Worm (Caenorhabditis elegans) whole organism, L1 larva: ENCODE results near the gene F59F5.7.
A peak's percentile ranks its signal among the peaks of the same experiment; 100 is the strongest.

Experiments used
- C04F5.9 ChIP-seq: sonication (generic microtip); optimal IDR thresholded peaks from 2 replicates; lab custom pipeline; 2016; ENCODE audit warnings: missing genetic modification characterization, missing compliant biosample characterization
- C16A3.4 ChIP-seq: fragments of 150-350 bp; optimal IDR thresholded peaks from 2 replicates; lab custom pipeline; 2014; ENCODE audit warnings: missing biosample characterization, missing genetic modification characterization
- aha-1 ChIP-seq: fragments of 150-350 bp; optimal IDR thresholded peaks from 2 replicates; lab custom pipeline; 2014; ENCODE audit warnings: missing biosample characterization, missing genetic modification characterization
- ceh-63 ChIP-seq: fragments of 200-800 bp; sonication (Bioruptor generic); optimal IDR thresholded peaks from 2 replicates; lab custom pipeline; 2018; ENCODE audit warnings: mild to moderate bottlenecking, missing genetic modification characterization, missing compliant biosample characterization
- ceh-8 ChIP-seq: fragments of 200-800 bp; sonication (Bioruptor generic); optimal IDR thresholded peaks from 2 replicates; lab custom pipeline; 2018; ENCODE audit warnings: mild to moderate bottlenecking, missing genetic modification characterization, moderate library complexity, missing compliant biosample characterization
- ceh-82 ChIP-seq, 3 experiments: fragments of 150-350 bp in 1 of 3; sonication (generic microtip) in 2 of 3; optimal IDR thresholded peaks; 2 replicates each; lab custom pipeline; 2014 to 2017; ENCODE audit warnings: missing biosample characterization in 3 of 3, missing genetic modification characterization in 3 of 3
- dpl-1 ChIP-seq, 3 experiments: fragments of 150-350 bp in 2 of 3; sonication (generic microtip) in 1 of 3; optimal IDR thresholded peaks; 2 replicates each; lab custom pipeline; 2014 to 2017; ENCODE audit warnings: missing biosample characterization in 3 of 3, missing genetic modification characterization in 3 of 3, missing genetic modification reagents in 3 of 3
- dsc-1 ChIP-seq: sonication (generic microtip); optimal IDR thresholded peaks from 2 replicates; lab custom pipeline; 2016; ENCODE audit warnings: mild to moderate bottlenecking, missing genetic modification characterization, missing compliant biosample characterization
- efl-1 ChIP-seq, 4 experiments: fragments of 150-350 bp; optimal IDR thresholded peaks in 3 of 4; peaks in 1 of 4; 1 replicate in 1 of 4; 2 replicates in 3 of 4; lab custom pipeline; 2014; ENCODE audit warnings: missing biosample characterization in 2 of 4, missing genetic modification characterization in 2 of 4, missing genetic modification reagents in 2 of 4
- egl-13 ChIP-seq: sonication (generic microtip); optimal IDR thresholded peaks from 2 replicates; lab custom pipeline; 2016; ENCODE audit warnings: missing genotype, missing genetic modification reagents, missing genetic modification characterization, missing compliant biosample characterization
- elt-2 ChIP-seq: sonication (generic microtip); optimal IDR thresholded peaks from 2 replicates; lab custom pipeline; 2016; ENCODE audit warnings: missing genetic modification characterization, mild to moderate bottlenecking, inconsistent platforms, missing compliant biosample characterization, missing genetic modification reagents
- elt-3 ChIP-seq, 6 experiments: fragments of 150-350 bp in 1 of 6; sonication (generic microtip); optimal IDR thresholded peaks; 2 replicates each; lab custom pipeline; 2017 to 2018; ENCODE audit warnings: missing biosample characterization in 6 of 6, missing genetic modification characterization in 6 of 6, inconsistent platforms in 1 of 6
- fkh-4 ChIP-seq: sonication (generic microtip); optimal IDR thresholded peaks from 2 replicates; lab custom pipeline; 2016; ENCODE audit warnings: missing compliant biosample characterization, missing genetic modification characterization, borderline replicate concordance
- fos-1 ChIP-seq: fragments of 150-350 bp; optimal IDR thresholded peaks from 2 replicates; lab custom pipeline; 2014; ENCODE audit warnings: missing biosample characterization, missing genetic modification characterization
- grh-1 ChIP-seq: fragments of 200-800 bp; sonication (Bioruptor generic); IDR thresholded peaks from 2 replicates; pipeline ENCODE4 v1.3.6; 2022; ENCODE audit warnings: missing genetic modification reagents, missing genetic modification characterization, missing compliant biosample characterization
- hlh-17 ChIP-seq: fragments of 200-800 bp; sonication (Bioruptor generic); optimal IDR thresholded peaks from 2 replicates; lab custom pipeline; 2018; ENCODE audit warnings: missing genetic modification characterization, mild to moderate bottlenecking, missing compliant biosample characterization, moderate library complexity, borderline replicate concordance
- hlh-4 ChIP-seq: sonication (generic microtip); optimal IDR thresholded peaks from 2 replicates; lab custom pipeline; 2016; ENCODE audit warnings: mild to moderate bottlenecking, missing genetic modification characterization, missing compliant biosample characterization
- irx-1 ChIP-seq: sonication (generic microtip); optimal IDR thresholded peaks from 2 replicates; lab custom pipeline; 2016; ENCODE audit warnings: missing genetic modification characterization, missing compliant biosample characterization
- isw-1 ChIP-seq: fragments of 200-800 bp; sonication (Bioruptor generic); IDR thresholded peaks from 2 replicates; pipeline ENCODE4 v1.3.6; 2022; ENCODE audit warnings: missing genetic modification characterization, missing compliant biosample characterization
- lin-14 ChIP-seq: fragments of 200-800 bp; sonication (Bioruptor generic); optimal IDR thresholded peaks from 2 replicates; lab custom pipeline; 2018; ENCODE audit warnings: mild to moderate bottlenecking, missing genetic modification characterization, moderate library complexity, missing compliant biosample characterization
- lin-15B ChIP-seq: fragments of 150-350 bp; sonication (generic microtip); optimal IDR thresholded peaks from 3 replicates; lab custom pipeline; 2014; ENCODE audit warnings: missing biosample characterization, missing genetic modification characterization
- lin-39 ChIP-seq: fragments of 150-350 bp; optimal IDR thresholded peaks from 2 replicates; lab custom pipeline; 2014; ENCODE audit warnings: missing biosample characterization, missing genetic modification reagents, missing genetic modification characterization
- lsy-2 ChIP-seq, 2 experiments: fragments of 150-350 bp; optimal IDR thresholded peaks; 2 replicates each; lab custom pipeline; 2014; ENCODE audit warnings: missing biosample characterization in 2 of 2, missing genetic modification characterization in 2 of 2
- mab-9 ChIP-seq: fragments of 200-800 bp; sonication (Bioruptor generic); IDR thresholded peaks from 2 replicates; pipeline ENCODE4 v1.3.6; 2022; ENCODE audit warnings: missing genetic modification reagents, missing genetic modification characterization, missing compliant biosample characterization
- mef-2 ChIP-seq: fragments of 150-350 bp; optimal IDR thresholded peaks from 2 replicates; lab custom pipeline; 2014; ENCODE audit warnings: missing biosample characterization, missing genetic modification characterization
- mep-1 ChIP-seq: fragments of 150-350 bp; optimal IDR thresholded peaks from 2 replicates; lab custom pipeline; 2014; ENCODE audit warnings: missing biosample characterization, missing genetic modification characterization
- nhr-12 ChIP-seq: sonication (generic microtip); optimal IDR thresholded peaks from 2 replicates; lab custom pipeline; 2017; ENCODE audit warnings: missing biosample characterization, missing genetic modification characterization
- nhr-19 ChIP-seq: fragments of 200-800 bp; sonication (Bioruptor generic); conservative IDR thresholded peaks from 2 replicates; pipeline ENCODE4 v1.3.6; 2022; ENCODE audit warnings: missing genetic modification characterization, missing compliant biosample characterization
- nhr-20 ChIP-seq: sonication (generic microtip); optimal IDR thresholded peaks from 2 replicates; lab custom pipeline; 2016; ENCODE audit warnings: mild to moderate bottlenecking, missing genetic modification characterization, missing compliant biosample characterization
- nhr-47 ChIP-seq: sonication (generic microtip); optimal IDR thresholded peaks from 2 replicates; lab custom pipeline; 2016; ENCODE audit warnings: mild to moderate bottlenecking, missing genetic modification characterization, moderate library complexity, missing compliant biosample characterization
- nhr-71 ChIP-seq: sonication (generic microtip); optimal IDR thresholded peaks from 2 replicates; lab custom pipeline; 2016; ENCODE audit warnings: mild to moderate bottlenecking, missing genetic modification characterization, moderate library complexity, missing compliant biosample characterization
- nhr-76 ChIP-seq: sonication (generic microtip); optimal IDR thresholded peaks from 2 replicates; lab custom pipeline; 2017; ENCODE audit warnings: missing biosample characterization, missing genetic modification characterization
- nhr-77 ChIP-seq: fragments of 150-350 bp; optimal IDR thresholded peaks from 2 replicates; lab custom pipeline; 2014; ENCODE audit warnings: missing biosample characterization, missing genetic modification characterization
- rnt-1 ChIP-seq: sonication (generic microtip); optimal IDR thresholded peaks from 2 replicates; lab custom pipeline; 2016; ENCODE audit warnings: mild to moderate bottlenecking, missing genetic modification characterization, moderate library complexity, missing compliant biosample characterization
- skn-1 ChIP-seq: fragments of 150-350 bp; optimal IDR thresholded peaks from 2 replicates; lab custom pipeline; 2014; ENCODE audit warnings: missing biosample characterization, missing genetic modification characterization
- snu-23 ChIP-seq: sonication (generic microtip); optimal IDR thresholded peaks from 2 replicates; lab custom pipeline; 2016; ENCODE audit warnings: missing genetic modification characterization, missing compliant biosample characterization
- sox-4 ChIP-seq: sonication (generic microtip); optimal IDR thresholded peaks from 2 replicates; lab custom pipeline; 2016; ENCODE audit warnings: missing genetic modification characterization, missing compliant biosample characterization
- sup-37 ChIP-seq: fragments of 200-800 bp; sonication (Bioruptor generic); optimal IDR thresholded peaks from 2 replicates; lab custom pipeline; 2018; ENCODE audit warnings: mild to moderate bottlenecking, missing genetic modification characterization, missing compliant biosample characterization
- swsn-7 ChIP-seq: sonication (generic microtip); optimal IDR thresholded peaks from 2 replicates; lab custom pipeline; 2016; ENCODE audit warnings: missing genetic modification characterization, missing compliant biosample characterization
- tbx-2 ChIP-seq: sonication (generic microtip); optimal IDR thresholded peaks from 2 replicates; lab custom pipeline; 2016; ENCODE audit warnings: missing genetic modification characterization, missing compliant biosample characterization
- unc-130 ChIP-seq: fragments of 150-350 bp; optimal IDR thresholded peaks from 2 replicates; lab custom pipeline; 2017; ENCODE audit warnings: missing biosample characterization, missing genetic modification characterization, inconsistent platforms
- unc-30 ChIP-seq: sonication (generic microtip); optimal IDR thresholded peaks from 2 replicates; lab custom pipeline; 2017; ENCODE audit warnings: missing biosample characterization, missing genetic modification characterization
- unc-62 ChIP-seq: fragments of 150-350 bp; optimal IDR thresholded peaks from 2 replicates; lab custom pipeline; 2014; ENCODE audit warnings: missing biosample characterization, missing genetic modification reagents, missing genetic modification characterization
- unc-86 ChIP-seq: sonication (generic microtip); optimal IDR thresholded peaks from 2 replicates; lab custom pipeline; 2016; ENCODE audit warnings: missing genetic modification characterization, missing compliant biosample characterization
- xbp-1 ChIP-seq: sonication (generic microtip); optimal IDR thresholded peaks from 2 replicates; lab custom pipeline; 2016; ENCODE audit warnings: missing genetic modification characterization, missing compliant biosample characterization
- ztf-11 ChIP-seq, 2 experiments: sonication (generic microtip); optimal IDR thresholded peaks; 2 replicates each; lab custom pipeline; 2016 to 2017; ENCODE audit warnings: missing genetic modification characterization in 2 of 2, missing biosample characterization in 1 of 2, missing compliant biosample characterization in 1 of 2

F59F5.7 gene

DNA sequence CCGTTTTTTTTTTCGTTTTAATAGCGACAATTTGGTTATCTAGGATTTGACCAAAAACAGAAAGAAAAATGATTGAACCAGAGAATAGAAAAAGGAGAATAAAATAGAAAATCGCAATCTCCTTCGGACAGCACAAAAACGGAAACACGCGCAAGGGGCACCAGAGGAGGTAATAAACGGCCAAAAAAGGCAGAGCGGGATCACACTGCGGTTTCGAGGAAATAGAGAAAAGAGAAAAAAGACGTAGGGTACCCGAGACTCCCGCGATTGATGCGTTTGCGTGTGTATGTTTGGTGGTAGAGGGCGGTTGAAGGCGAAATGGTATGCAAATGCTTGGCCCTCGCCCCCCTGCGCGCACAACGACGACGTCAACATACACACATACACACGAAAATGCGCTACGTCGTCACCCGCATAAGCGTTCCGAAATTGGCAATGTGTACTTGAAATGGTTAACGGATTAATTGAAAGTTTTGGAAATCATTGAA, 37.2 kb downstream of the F59F5.7 start (continued):
- TF ChIP-seq dsc-1 (no peak), lsy-2 (tag; optimal IDR thresholded peaks at IDR 0.05; lab: Kevin White, UChicago) (no peak), snu-23 (GFP tag; lab: Kevin White, UChicago) (peak; percentile 37), sox-4 (tag; lab: Kevin White, UChicago) (no peak), elt-3 (tag; optimal IDR thresholded peaks at IDR 0.05; lab: Kevin White, UChicago) (no peak), isw-1 (GFP tag; lab: Robert Waterston, UW) (no peak), fos-1 (tag; lab: Kevin White, UChicago) (no peak), aha-1 (tag; lab: Kevin White, UChicago) (no peak), mab-9 (GFP tag; lab: Robert Waterston, UW) (0 out of 2 replicates have a peak, but pooled peaks have one; percentile 31)
- TF ChIP-seq, all 84 proteins: peak for 8

DNA sequence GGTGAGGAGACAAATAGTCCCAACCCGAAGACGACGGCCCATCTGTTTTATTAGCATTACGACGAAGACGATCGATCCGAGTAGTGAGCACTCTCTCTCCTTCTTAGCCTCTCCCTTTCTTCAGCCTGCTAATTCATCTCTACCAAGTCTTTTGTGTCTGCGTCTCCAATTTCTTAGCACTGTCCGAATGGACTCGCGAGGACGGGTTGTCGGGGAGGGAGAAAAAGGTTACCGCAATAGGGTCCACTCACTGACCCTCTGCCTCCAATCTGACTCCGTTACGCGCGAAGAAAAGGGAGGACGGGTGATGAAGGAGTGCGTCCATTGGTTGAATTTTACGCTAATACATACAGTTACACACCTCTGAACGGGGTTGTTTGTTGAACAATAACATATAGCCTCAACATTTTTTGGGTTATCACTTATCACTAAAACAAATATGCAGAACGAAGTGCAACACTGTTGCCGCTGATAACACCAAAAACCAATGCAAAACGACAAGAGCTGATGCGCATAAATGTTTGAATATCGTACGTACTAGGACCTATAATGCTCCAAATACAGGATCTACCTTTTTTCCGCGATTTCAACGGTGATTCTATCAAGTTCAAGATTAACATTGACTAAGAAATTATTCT, 38.4 kb downstream of the F59F5.7 start:
- TF ChIP-seq elt-2: peak; percentile 43
- TF ChIP-seq unc-130: no peak
- peak; percentile 12 for TF ChIP-seq unc-86 (tag; lab: Kevin White, UChicago)
- TF ChIP-seq lin-14 (GFP tag; lab: Kevin White, UChicago): peak; percentile 71
- peak; percentile 14 for TF ChIP-seq ceh-8 (GFP tag; lab: Kevin White, UChicago)
- 0 out of 2 replicates have a peak, but pooled peaks have one; percentile 23 for TF ChIP-seq mab-9 (GFP tag; lab: Robert Waterston, UW)
- peak; percentile 26 for TF ChIP-seq nhr-47 (tag; lab: Kevin White, UChicago)
- peak; percentile 15 for TF ChIP-seq mep-1 (tag; lab: Kevin White, UChicago)
- peak in 2 of 3 experiments; percentile 50 to 51 for TF ChIP-seq ceh-82 (tag; optimal IDR thresholded peaks at IDR 0.05; lab: Kevin White, UChicago)
- peak in 1 of 2 experiments; percentile 63 for TF ChIP-seq ztf-11 (tag; optimal IDR thresholded peaks at IDR 0.05; lab: Kevin White, UChicago)
- peak; percentile 72 for TF ChIP-seq dsc-1
- TF ChIP-seq nhr-19 (GFP tag; lab: Robert Waterston, UW): 0 out of 2 replicates have a peak, but pooled peaks have one; percentile 9
- peak; percentile 55 for TF ChIP-seq nhr-71
- TF ChIP-seq rnt-1 (tag; lab: Kevin White, UChicago): peak; percentile 73
- TF ChIP-seq xbp-1 (tag; lab: Kevin White, UChicago): peak; percentile 26
- peak; percentile 15 to 36 for TF ChIP-seq efl-1 (optimal IDR thresholded peaks at IDR 0.05; lab: Kevin White, UChicago)
- no peak for TF ChIP-seq efl-1 (GFP tag; optimal IDR thresholded peaks at IDR 0.05 in 1 of 2; lab: Kevin White, UChicago)
- TF ChIP-seq nhr-20 (tag; lab: Kevin White, UChicago): peak; percentile 30
- peak; percentile 39 for TF ChIP-seq snu-23 (GFP tag; lab: Kevin White, UChicago)
- peak; percentile 48 for TF ChIP-seq tbx-2 (tag; lab: Kevin White, UChicago)
- TF ChIP-seq sox-4 (tag; lab: Kevin White, UChicago): no peak
- peak; percentile 42 for TF ChIP-seq swsn-7 (tag; lab: Kevin White, UChicago)
- no peak for TF ChIP-seq unc-62
- no peak for TF ChIP-seq sup-37 (GFP tag; lab: Kevin White, UChicago)
- TF ChIP-seq lin-39 (tag; lab: Kevin White, UChicago): no peak

DNA sequence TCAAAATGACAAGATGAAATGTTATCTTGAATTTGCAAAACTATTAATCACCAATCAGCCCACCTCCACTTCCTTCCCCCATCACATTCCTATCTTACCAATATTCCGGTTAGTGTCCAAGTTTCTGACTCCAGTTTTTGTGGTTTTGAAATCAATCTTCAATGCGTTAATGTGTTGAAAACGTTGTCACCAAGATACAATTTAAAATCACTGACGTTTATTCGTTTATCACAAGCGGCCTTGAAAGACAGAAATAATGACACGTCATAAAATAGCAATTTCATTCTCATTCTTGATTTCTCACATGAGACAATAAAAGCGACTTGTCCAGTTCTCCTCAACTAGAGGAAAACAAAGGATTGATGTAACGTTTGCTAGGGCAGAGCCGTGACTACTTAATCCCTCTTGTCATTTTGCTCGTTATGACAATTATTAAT, 40.4 kb downstream of the F59F5.7 start:
- peak; percentile 21 for TF ChIP-seq skn-1 (tag; lab: Kevin White, UChicago)
- TF ChIP-seq lin-14 (GFP tag; lab: Kevin White, UChicago): peak; percentile 70
- TF ChIP-seq mef-2 (tag; lab: Kevin White, UChicago): no peak
- TF ChIP-seq nhr-77 (tag; lab: Kevin White, UChicago): no peak
- TF ChIP-seq egl-13 (tag; lab: Kevin White, UChicago): no peak
- TF ChIP-seq C04F5.9 (tag; lab: Kevin White, UChicago): no peak
- TF ChIP-seq lin-15B (tag; lab: Kevin White, UChicago): no peak
- no peak for TF ChIP-seq unc-30 (tag; lab: Kevin White, UChicago)
- peak; percentile 56 for TF ChIP-seq nhr-20 (tag; lab: Kevin White, UChicago)
- no peak for TF ChIP-seq fos-1 (tag; lab: Kevin White, UChicago)
- peak; percentile 25; the same call in 1 of the 2 replicates for TF ChIP-seq grh-1 (GFP tag; lab: Robert Waterston, UW)
- no peak for TF ChIP-seq elt-2
- no peak for TF ChIP-seq dpl-1 (GFP tag; optimal IDR thresholded peaks at IDR 0.05; lab: Kevin White, UChicago)
- TF ChIP-seq ceh-63 (GFP tag; lab: Kevin White, UChicago): no peak
- TF ChIP-seq hlh-17: no peak
- TF ChIP-seq nhr-76 (tag; lab: Kevin White, UChicago): no peak
- TF ChIP-seq fkh-4 (tag; lab: Kevin White, UChicago): no peak
- no peak for TF ChIP-seq unc-62
- no peak for TF ChIP-seq hlh-4 (tag; lab: Kevin White, UChicago)
- no peak for TF ChIP-seq unc-86 (tag; lab: Kevin White, UChicago)
- TF ChIP-seq C16A3.4 (tag; lab: Kevin White, UChicago): no peak
- TF ChIP-seq nhr-12 (tag; lab: Kevin White, UChicago): no peak
- no peak for TF ChIP-seq irx-1 (tag; lab: Kevin White, UChicago)
